Worm (Caenorhabditis elegans): ENCODE data around the gene ctsa-2.

- TF ChIP-seq ama-1 (optimal IDR thresholded peaks at IDR 0.05), result no peak
- no peak for TF ChIP-seq unc-39 (tag; optimal IDR thresholded peaks at IDR 0.05)
- no peak for TF ChIP-seq nhr-237 (tag; optimal IDR thresholded peaks at IDR 0.05)
- TF ChIP-seq nhr-77 (tag; optimal IDR thresholded peaks at IDR 0.05), result no peak
- no peak for TF ChIP-seq rbr-2 (tag; optimal IDR thresholded peaks at IDR 0.05)
- TF ChIP-seq unc-62 (GFP tag; optimal IDR thresholded peaks at IDR 0.05 in 1 of 2), result peak in 1 of 2 experiments; percentile 17
- no peak for TF ChIP-seq unc-62 (tag; optimal IDR thresholded peaks at IDR 0.05)
- no peak for TF ChIP-seq mes-2 (tag; optimal IDR thresholded peaks at IDR 0.05; ENCODE audit: poor library complexity, severe bottlenecking)
- no peak for TF ChIP-seq Y5F2A.4 (GFP tag; optimal IDR thresholded peaks at IDR 0.05)
- no peak for TF ChIP-seq hlh-11 (tag; optimal IDR thresholded peaks at IDR 0.05)
- TF ChIP-seq mep-1 (tag; optimal IDR thresholded peaks at IDR 0.05), result no peak
- no peak for TF ChIP-seq lin-38 (GFP tag; IDR thresholded peaks at IDR 0.05)
- TF ChIP-seq lsy-2 (tag; optimal IDR thresholded peaks at IDR 0.05), result no peak
Measured at ce11 chrX:6473698-6474314, 43.4 kb upstream of the ctsa-2 start, which contains the start of the genes C15B12.4 and C15B12.8.
